Worm (Caenorhabditis elegans) whole organism, L4 larva: ENCODE measurements around the gene T27C5.12.
"Not testable (repeated sequence)": the region's sequence is repeated elsewhere in the genome, so short reads cannot be mapped to it uniquely, and the experiment has no call there.

Source experiments
- F44E2.7 ChIP-seq: fragments of 200-800 bp; sonication (Bioruptor generic); IDR thresholded peaks from 2 replicates; pipeline ENCODE4 v2.1.2; 2022; ENCODE audit warnings: missing genetic modification characterization, missing compliant biosample characterization
- R02D3.7 ChIP-seq: fragments of 150-350 bp; sonication (generic microtip); optimal IDR thresholded peaks from 3 replicates; lab custom pipeline; 2014; ENCODE audit warnings: missing biosample characterization, missing genetic modification characterization
- T26A8.4 ChIP-seq: fragments of 200-800 bp; sonication (Bioruptor generic); IDR thresholded peaks from 2 replicates; pipeline ENCODE4 v1.3.6; 2022; ENCODE audit warnings: missing genetic modification characterization, missing compliant biosample characterization
- Y48G9A.11 ChIP-seq: fragments of 200-800 bp; sonication (Bioruptor generic); IDR thresholded peaks from 2 replicates; pipeline ENCODE4 v1.3.6; 2022; ENCODE audit warnings: missing genetic modification reagents, missing genetic modification characterization, missing compliant biosample characterization
- Y5F2A.4 ChIP-seq: fragments of 200-800 bp; sonication (Bioruptor generic); optimal IDR thresholded peaks from 2 replicates; lab custom pipeline; 2018; ENCODE audit warnings: mild to moderate bottlenecking, missing genetic modification characterization, missing compliant biosample characterization
- Y75B8A.6 ChIP-seq: fragments of 200-800 bp; sonication (Bioruptor generic); IDR thresholded peaks from 2 replicates; pipeline ENCODE4 v1.3.6; 2022; ENCODE audit warnings: missing genetic modification reagents, missing genetic modification characterization, missing compliant biosample characterization
- ZK546.5 ChIP-seq, 2 experiments: sonication (generic microtip); optimal IDR thresholded peaks; 2 replicates each; lab custom pipeline; 2017; ENCODE audit warnings: missing biosample characterization in 2 of 2, missing genetic modification characterization in 2 of 2
- aha-1 ChIP-seq: fragments of 150-350 bp; peaks from one replicate; lab custom pipeline; 2014; ENCODE audit warnings: missing biosample characterization, missing genetic modification characterization
- ceh-82 ChIP-seq: sonication (generic microtip); optimal IDR thresholded peaks from 2 replicates; lab custom pipeline; 2017; ENCODE audit warnings: missing biosample characterization, missing genetic modification characterization
- ces-1 ChIP-seq: fragments of 150-350 bp; sonication (generic microtip); optimal IDR thresholded peaks from 4 replicates; lab custom pipeline; 2014; ENCODE audit warnings: missing biosample characterization, missing genetic modification reagents, missing genetic modification characterization
- ctbp-1 ChIP-seq: fragments of 200-800 bp; sonication (Bioruptor generic); IDR thresholded peaks from 2 replicates; pipeline ENCODE4 v1.3.6; 2022; ENCODE audit warnings: missing genetic modification reagents, missing genetic modification characterization, missing compliant biosample characterization
- dve-1 ChIP-seq: sonication (generic microtip); optimal IDR thresholded peaks from 2 replicates; lab custom pipeline; 2017; ENCODE audit warnings: antibody characterized with exemption, mild to moderate bottlenecking, missing genetic modification characterization, missing compliant biosample characterization; ENCODE audit not compliant: insufficient read depth
- fos-1 ChIP-seq: fragments of 150-350 bp; optimal IDR thresholded peaks from 2 replicates; lab custom pipeline; 2014; ENCODE audit warnings: missing biosample characterization, missing genetic modification characterization
- hif-1 ChIP-seq, 2 experiments: sonication (generic microtip); optimal IDR thresholded peaks; 2 replicates each; lab custom pipeline; 2016 to 2017; ENCODE audit warnings: missing compliant biosample characterization in 2 of 2, missing genetic modification characterization in 2 of 2, missing genetic modification reagents in 2 of 2, missing genotype in 2 of 2, mild to moderate bottlenecking in 1 of 2
- lim-7 ChIP-seq: fragments of 200-800 bp; sonication (Bioruptor generic); IDR thresholded peaks from 2 replicates; pipeline ENCODE4 v1.3.6; 2022; ENCODE audit warnings: missing genetic modification characterization, missing compliant biosample characterization
- lin-1 ChIP-seq: fragments of 200-800 bp; sonication (Bioruptor generic); IDR thresholded peaks from 2 replicates; pipeline ENCODE4 v1.3.6; 2022; ENCODE audit warnings: missing genetic modification reagents, missing genetic modification characterization, missing compliant biosample characterization
- lin-13 ChIP-seq: fragments of 150-350 bp; optimal IDR thresholded peaks from 2 replicates; lab custom pipeline; 2014; ENCODE audit warnings: missing biosample characterization, missing genetic modification reagents, missing genetic modification characterization
- lin-15B ChIP-seq: fragments of 150-350 bp; sonication (generic microtip); optimal IDR thresholded peaks from 3 replicates; lab custom pipeline; 2014; ENCODE audit warnings: missing biosample characterization, missing genetic modification characterization
- lin-38 ChIP-seq: fragments of 200-800 bp; sonication (Bioruptor generic); IDR thresholded peaks from 2 replicates; pipeline ENCODE4 v1.3.6; 2022; ENCODE audit warnings: missing genetic modification reagents, missing genetic modification characterization, missing compliant biosample characterization
- nhr-237 ChIP-seq: sonication (generic microtip); optimal IDR thresholded peaks from 2 replicates; lab custom pipeline; 2017; ENCODE audit warnings: missing biosample characterization, missing genetic modification characterization
- nhr-28 ChIP-seq: fragments of 150-350 bp; optimal IDR thresholded peaks from 2 replicates; lab custom pipeline; 2014; ENCODE audit warnings: missing biosample characterization, missing genetic modification characterization
- nhr-42 ChIP-seq: fragments of 200-800 bp; sonication (Bioruptor generic); IDR thresholded peaks from 2 replicates; pipeline ENCODE4 v1.3.6; 2022; ENCODE audit warnings: missing genetic modification characterization, missing compliant biosample characterization
- nhr-48 ChIP-seq: sonication (generic microtip); optimal IDR thresholded peaks from 2 replicates; lab custom pipeline; 2016; ENCODE audit warnings: mild to moderate bottlenecking, missing genetic modification characterization, missing compliant biosample characterization
- nhr-6 ChIP-seq: fragments of 150-350 bp; optimal IDR thresholded peaks from 2 replicates; lab custom pipeline; 2014; ENCODE audit warnings: missing biosample characterization, missing genetic modification characterization
- set-16 ChIP-seq: fragments of 200-800 bp; sonication (Bioruptor generic); IDR thresholded peaks from 2 replicates; pipeline ENCODE4 v1.3.6; 2022; ENCODE audit warnings: missing genetic modification reagents, missing genetic modification characterization, missing compliant biosample characterization
- spr-1 ChIP-seq: sonication (generic microtip); optimal IDR thresholded peaks from 2 replicates; lab custom pipeline; 2016; ENCODE audit warnings: mild to moderate bottlenecking, missing genetic modification characterization, missing compliant biosample characterization
- tag-97 ChIP-seq: fragments of 200-800 bp; sonication (Bioruptor generic); IDR thresholded peaks from 2 replicates; pipeline ENCODE4 v1.3.6; 2022; ENCODE audit warnings: missing genetic modification characterization, missing compliant biosample characterization
- unc-39 ChIP-seq: sonication (generic microtip); optimal IDR thresholded peaks from 2 replicates; lab custom pipeline; 2017; ENCODE audit warnings: missing biosample characterization, missing genetic modification characterization
- unc-62 ChIP-seq, 3 experiments: fragments of 150-350 bp in 1 of 3; sonication (generic microtip); optimal IDR thresholded peaks in 2 of 3; peaks in 1 of 3; 1 replicate in 1 of 3; 2 replicates in 2 of 3; lab custom pipeline; 2014 to 2017; ENCODE audit warnings: missing biosample characterization in 3 of 3, missing genetic modification characterization in 3 of 3, missing genetic modification reagents in 3 of 3, missing genotype in 1 of 3
- zfp-2 ChIP-seq: sonication (generic microtip); optimal IDR thresholded peaks from 2 replicates; lab custom pipeline; 2016; ENCODE audit warnings: mild to moderate bottlenecking, missing genetic modification characterization, missing compliant biosample characterization
- zip-11 ChIP-seq: fragments of 200-800 bp; sonication (Bioruptor generic); IDR thresholded peaks from 2 replicates; pipeline ENCODE4 v1.3.6; 2022; ENCODE audit warnings: missing genetic modification characterization, missing compliant biosample characterization

Gene T27C5.12

DNA sequence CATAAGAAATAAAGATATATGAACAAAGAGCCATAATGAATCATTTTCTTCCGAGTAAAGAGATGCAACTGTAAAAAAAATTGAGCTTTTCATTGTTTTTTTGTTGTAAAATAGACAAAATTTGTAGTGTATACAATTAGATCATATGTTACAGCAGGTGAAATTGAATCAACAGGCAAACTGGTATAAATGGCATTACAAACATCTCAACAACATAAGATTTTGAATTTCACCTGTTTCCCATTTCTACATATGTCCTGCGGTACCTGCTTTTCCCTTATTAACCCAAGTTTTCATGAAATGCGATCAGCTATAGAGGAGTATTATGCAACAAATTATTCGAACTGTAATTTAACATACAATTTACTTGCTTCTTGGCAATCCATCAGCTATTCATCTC is 19.7 kb upstream of the T27C5.12 start, which contains the start of gene srh-120:
TSS of gene srh-120 (plus strand) at position 301 of the 400 bp plus-strand sequence.
- TF ChIP-seq dve-1 (tag; lab: Kevin White, UChicago) (no peak), aha-1 (tag; lab: Kevin White, UChicago) (peak; percentile 6)

DNA sequence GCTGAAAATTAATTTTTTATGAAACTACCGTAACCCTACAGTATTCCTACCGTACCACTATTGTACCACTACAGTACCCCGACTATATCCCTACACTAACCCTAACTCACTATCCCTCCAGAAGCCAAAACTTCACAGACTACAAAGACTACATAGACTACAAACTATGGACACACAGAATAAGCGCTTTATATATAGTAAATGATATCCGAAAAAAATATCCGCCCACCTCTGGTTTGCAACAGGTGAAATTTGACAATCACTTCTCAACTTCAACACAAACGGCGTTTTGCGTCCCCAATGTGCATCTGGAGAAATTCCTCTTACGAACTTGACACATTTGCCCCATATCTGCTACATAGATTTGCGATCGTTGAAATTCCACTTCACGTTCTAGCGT is 5.1 kb upstream of the T27C5.12 start, which contains the start of gene srh-132:
TSS of gene srh-132 (plus strand) at position 301 of the 400 bp plus-strand sequence.
- TF ChIP-seq Y75B8A.6 (GFP tag; lab: Robert Waterston, UW); zip-11 (GFP tag; lab: Robert Waterston, UW); ces-1 (GFP tag; lab: Kevin White, UChicago): not testable (repeated sequence)

DNA sequence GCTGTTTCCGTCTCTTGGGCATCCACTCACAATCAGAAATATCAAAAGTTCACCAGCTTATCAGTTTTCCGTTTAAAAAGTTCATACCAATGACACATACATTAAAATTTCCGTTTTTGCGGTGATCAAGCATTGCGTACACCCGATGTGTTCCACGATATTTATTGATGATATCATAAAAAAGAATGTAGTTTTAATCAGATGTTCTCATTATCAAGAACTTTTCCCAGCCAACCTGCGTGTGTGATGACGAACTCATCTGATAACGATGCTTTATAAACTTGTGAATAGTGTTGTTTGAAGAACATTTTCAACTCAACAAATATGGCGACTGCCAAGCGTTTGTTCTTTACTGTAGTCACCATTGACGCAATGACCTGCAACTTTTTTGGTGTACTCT is 1.8 kb downstream of the T27C5.12 start, which contains the start of gene clc-21:
TSS of gene clc-21 (plus strand) at position 301 of the 400 bp plus-strand sequence.
- TF ChIP-seq T26A8.4 (GFP tag; lab: Robert Waterston, UW) (no peak), nhr-28 (tag; lab: Kevin White, UChicago) (peak; percentile 2), nhr-237 (no peak), R02D3.7 (tag; lab: Kevin White, UChicago) (no peak)

DNA sequence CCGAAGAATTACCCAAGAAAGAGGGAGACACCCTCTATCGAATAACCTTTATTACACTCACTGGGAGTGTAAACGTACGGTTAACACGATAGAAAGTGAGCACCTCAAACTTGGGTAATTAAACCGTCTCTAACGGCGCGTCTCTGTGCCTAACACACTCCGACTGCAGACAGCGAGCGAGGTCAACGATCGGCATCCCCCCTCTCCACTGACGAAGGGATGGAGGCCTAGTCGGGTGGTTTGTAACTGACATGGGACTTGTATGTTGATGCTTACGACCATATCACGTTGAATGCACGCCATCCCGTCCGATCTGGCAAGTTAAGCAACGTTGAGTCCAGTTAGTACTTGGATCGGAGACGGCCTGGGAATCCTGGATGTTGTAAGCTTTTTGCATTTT is 13.6 kb downstream of the T27C5.12 start:
- TF ChIP-seq Y48G9A.11 (GFP tag; lab: Robert Waterston, UW): peak; percentile 77
- TF ChIP-seq lim-7: peak; percentile 54; the same call in 1 of the 2 replicates
- TF ChIP-seq unc-62 (GFP tag; optimal IDR thresholded peaks at IDR 0.05 in 1 of 2; lab: Kevin White, UChicago): peak in 1 of 2 experiments; percentile 22
- TF ChIP-seq unc-62 (tag; optimal IDR thresholded peaks at IDR 0.05; lab: Kevin White, UChicago): not testable (repeated sequence)

DNA sequence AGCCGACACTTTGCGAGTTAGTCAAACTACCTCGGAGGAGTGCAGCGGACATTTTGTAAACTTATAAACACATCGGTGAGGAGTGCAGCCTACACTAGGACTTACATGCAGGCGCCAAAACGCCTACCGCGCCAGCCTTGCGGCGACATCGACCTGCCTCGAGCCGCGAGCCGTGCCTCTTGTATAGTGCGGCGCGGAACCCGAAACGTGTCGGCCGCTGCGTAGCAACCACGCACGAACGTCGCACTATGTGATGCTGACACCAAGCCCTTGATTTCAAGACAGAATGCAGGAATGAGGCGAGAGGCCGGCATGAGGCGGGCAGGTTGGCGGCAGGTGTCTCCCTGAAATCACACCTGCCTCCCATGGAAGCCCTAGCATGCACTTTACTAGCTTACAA is 14.2 kb downstream of the T27C5.12 start:
- TF ChIP-seq fos-1: no peak
- no peak for TF ChIP-seq tag-97 (GFP tag; lab: Robert Waterston, UW)
- TF ChIP-seq ZK546.5 (tag; optimal IDR thresholded peaks at IDR 0.05; lab: Kevin White, UChicago): no peak
- TF ChIP-seq ceh-82 (tag; lab: Kevin White, UChicago): no peak
- TF ChIP-seq ces-1 (GFP tag; lab: Kevin White, UChicago): no peak
- no peak for TF ChIP-seq lin-15B
- TF ChIP-seq set-16: peak; percentile 84

DNA sequence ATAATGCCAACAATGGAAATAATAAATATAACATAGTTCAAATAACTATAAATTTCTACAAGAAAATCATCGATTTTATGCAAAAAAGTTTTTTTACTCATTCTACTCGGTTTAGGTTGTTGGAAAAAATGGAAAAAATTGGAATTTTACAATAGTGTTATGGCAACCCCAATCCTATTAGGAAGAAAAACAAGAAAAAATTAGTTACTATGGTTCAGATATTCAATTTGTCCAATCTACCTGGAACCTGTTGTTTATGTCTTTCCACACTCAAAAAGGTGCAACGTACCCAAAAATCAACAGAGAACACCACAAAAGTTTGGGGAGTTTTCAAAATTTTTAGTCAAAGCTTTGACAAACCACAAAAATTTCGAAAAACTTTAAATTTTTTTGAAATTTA is 15.0 kb downstream of the T27C5.12 start, which contains the start of gene T27C5.10:
TSS of gene T27C5.10 (minus strand) at position 101 of the 400 bp plus-strand sequence.
- TF ChIP-seq hif-1 (tag; optimal IDR thresholded peaks at IDR 0.05; lab: Kevin White, UChicago) (no peak), nhr-48 (no peak), lin-38 (GFP tag; lab: Robert Waterston, UW) (no peak), nhr-6 (tag; lab: Kevin White, UChicago) (no peak), zfp-2 (tag; lab: Kevin White, UChicago) (no peak), ctbp-1 (GFP tag; lab: Robert Waterston, UW) (no peak), F44E2.7 (no peak), lin-1 (GFP tag; lab: Robert Waterston, UW) (no peak), T26A8.4 (GFP tag; lab: Robert Waterston, UW) (no peak), nhr-42 (GFP tag; lab: Robert Waterston, UW) (no peak), lin-15B (no peak), lim-7 (no peak)

DNA sequence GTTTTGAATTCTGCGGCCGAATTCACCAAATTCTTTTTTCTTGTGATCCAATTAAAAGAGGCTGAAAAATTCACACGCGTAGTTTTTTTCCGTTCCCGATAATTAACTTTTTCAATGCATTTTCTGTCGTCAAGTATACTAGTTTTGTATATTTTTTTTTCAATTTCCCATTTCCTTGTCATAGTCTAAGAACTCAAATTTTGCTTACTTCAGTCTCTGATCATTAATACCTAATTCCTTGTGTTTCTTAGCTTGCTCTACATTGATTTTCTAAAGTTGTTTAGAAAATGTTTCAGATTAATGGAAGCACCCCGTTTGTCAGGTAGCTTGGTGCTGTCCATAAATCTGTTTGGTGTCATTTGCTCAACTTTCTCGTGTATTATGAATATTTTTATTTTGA is 15.9 kb downstream of the T27C5.12 start, which contains the start of gene srbc-27:
TSS of gene srbc-27 (plus strand) at position 301 of the 400 bp plus-strand sequence.
- TF ChIP-seq lin-13 (GFP tag; lab: Kevin White, UChicago) (no peak), Y5F2A.4 (GFP tag; lab: Kevin White, UChicago) (no peak), unc-39 (tag; lab: Kevin White, UChicago) (no peak), nhr-237 (no peak), dve-1 (tag; lab: Kevin White, UChicago) (no peak), zip-11 (GFP tag; lab: Robert Waterston, UW) (no peak), nhr-42 (GFP tag; lab: Robert Waterston, UW) (no peak), spr-1 (no peak)
- TF ChIP-seq, all 104 proteins: peak for 0
